Fruit fly (Drosophila melanogaster) Kc167 (cell line): Measurements from ENCODE around the gene CG31538.

Experiments
- Myc ChIP-seq: fragments of >200 bp; optimal IDR thresholded peaks from 2 replicates; lab custom pipeline; 2017; ENCODE audit warnings: missing external identifiers
- Sin3A ChIP-seq: fragments of >200 bp; optimal IDR thresholded peaks from 2 replicates; lab custom pipeline; 2018; ENCODE audit warnings: missing external identifiers
- h ChIP-seq: fragments of >200 bp; optimal IDR thresholded peaks from 3 replicates; lab custom pipeline; 2018; ENCODE audit warnings: missing external identifiers
- insv ChIP-seq: fragments of >200 bp; optimal IDR thresholded peaks from 3 replicates; lab custom pipeline; 2018; ENCODE audit warnings: missing external identifiers
- psq ChIP-seq: fragments of >200 bp; optimal IDR thresholded peaks from 2 replicates; lab custom pipeline; 2017; ENCODE audit warnings: missing external identifiers
- ttk ChIP-seq: sonication (Bioruptor generic); optimal IDR thresholded peaks from 2 replicates; lab custom pipeline; 2017; ENCODE audit warnings: missing external identifiers

Gene CG31538

DNA sequence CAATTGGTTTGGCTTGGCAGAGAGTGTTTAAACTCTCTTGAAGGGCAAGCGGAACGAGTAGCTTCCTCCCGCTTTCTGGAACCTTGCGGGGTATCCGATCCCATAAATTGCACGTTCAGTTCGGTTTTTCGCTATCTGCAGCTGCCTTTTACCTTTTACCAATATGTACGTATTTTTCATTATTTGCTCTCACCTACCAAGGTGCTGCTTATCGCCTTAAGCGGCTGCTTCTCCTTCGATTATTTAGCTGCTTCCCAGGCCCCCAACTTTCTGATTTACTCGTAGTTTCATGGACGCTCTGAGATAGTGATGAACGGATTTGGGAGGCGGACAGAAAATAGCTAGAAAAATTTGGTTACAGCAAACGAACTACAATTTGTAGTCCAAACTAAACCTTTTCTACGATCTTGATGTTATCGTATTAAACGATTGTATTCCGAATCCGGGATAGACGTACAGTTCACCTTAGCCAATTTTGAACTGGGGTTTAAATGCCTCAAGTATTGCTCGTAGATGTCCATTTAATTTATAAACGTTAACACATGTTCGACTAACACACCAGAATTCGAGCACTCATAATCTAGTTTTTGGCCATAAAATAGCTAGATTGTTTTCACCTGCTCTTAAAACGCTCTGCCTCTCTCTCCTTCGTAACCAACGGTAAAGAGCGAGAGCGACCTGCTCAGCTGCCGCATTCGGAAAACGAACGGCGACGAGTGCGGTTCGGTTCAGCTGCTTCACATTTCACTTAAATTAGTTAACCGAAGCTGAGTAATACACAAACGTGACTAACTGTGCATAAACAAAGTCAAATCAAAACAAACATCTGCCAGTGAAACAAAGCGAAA lies 13.2 kb downstream of the CG31538 start:
- TF ChIP-seq psq (no peak), insv (lab: Kevin White, UChicago) (no peak), h (lab: Kevin White, UChicago) (no peak), ttk (lab: Kevin White, UChicago) (no peak), Sin3A (lab: Kevin White, UChicago) (no peak), Myc (lab: Kevin White, UChicago) (no peak)

DNA sequence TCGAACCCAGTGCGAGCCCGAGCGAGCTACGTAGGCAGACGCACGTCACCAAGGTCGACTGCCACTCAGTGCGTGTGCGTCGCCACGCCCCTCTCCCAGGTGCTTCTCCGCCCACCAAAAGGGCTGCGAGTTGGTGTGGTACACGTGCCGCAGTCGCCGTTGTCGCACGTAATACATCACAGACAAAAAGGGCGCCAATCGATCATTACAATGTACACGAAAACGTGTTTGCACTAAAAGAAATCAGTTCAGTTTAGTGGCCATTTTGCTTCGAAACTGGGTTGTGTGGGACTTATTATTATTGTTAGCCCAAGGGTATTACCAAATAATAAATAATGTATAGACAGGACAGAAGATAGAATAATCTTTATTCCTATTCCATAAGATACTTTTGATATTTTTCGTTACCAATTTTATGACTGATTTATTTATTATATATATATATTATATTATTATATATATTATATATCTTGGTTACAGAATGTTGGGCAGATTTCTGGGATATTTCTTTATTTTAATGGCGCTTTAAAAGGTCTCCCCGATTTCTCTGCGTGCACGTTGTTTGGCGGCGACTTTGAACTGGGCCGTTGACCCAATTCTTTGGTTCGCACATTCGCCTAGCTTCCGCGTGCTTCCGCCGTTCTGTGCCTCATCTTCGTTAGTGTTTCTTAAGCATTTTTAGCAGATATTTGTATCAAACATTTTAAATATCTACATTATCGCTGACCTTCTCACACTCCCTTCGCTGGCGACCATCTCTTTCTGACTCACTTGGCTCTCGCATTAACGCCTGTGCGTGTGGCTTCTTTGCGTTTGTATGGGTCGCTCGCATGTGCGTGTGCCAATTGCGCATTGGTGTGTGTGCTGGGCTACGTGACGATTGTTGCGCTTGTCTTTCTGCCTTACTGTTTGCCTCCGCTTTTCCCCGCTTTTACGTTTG lies 14.1 kb downstream of the CG31538 start:
- TF ChIP-seq psq (no peak), Sin3A (lab: Kevin White, UChicago) (no peak), insv (lab: Kevin White, UChicago) (no peak), h (lab: Kevin White, UChicago) (no peak), ttk (lab: Kevin White, UChicago) (no peak), Myc (lab: Kevin White, UChicago) (no peak)

DNA sequence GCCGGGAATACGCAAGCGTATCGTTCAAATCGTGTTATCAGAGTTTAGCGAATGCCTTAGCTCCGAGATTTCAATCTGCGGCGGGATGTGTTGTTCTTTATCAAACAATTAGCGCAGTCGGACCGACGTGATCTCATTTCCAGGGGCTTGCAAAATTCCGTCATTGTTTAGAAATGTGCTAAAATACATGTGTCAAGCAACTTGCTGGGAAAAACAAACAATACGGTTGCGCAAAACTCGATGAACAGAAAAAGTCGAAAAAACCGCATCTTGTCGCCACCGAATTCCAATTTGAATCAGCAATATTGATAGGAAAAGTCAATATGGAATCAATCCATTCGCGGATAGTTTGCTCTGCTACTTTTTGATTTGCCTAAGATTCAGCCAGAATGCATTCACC lies 15.0 kb downstream of the CG31538 start, which contains the start of gene Tim17a2:
Gene Tim17a2, minus strand, starts transcription at position 101 of the 400 bp plus-strand sequence.
- TF ChIP-seq Myc (lab: Kevin White, UChicago) = no peak
- TF ChIP-seq h (lab: Kevin White, UChicago) = no peak
- no peak for TF ChIP-seq insv (lab: Kevin White, UChicago)
- no peak for TF ChIP-seq psq
- TF ChIP-seq Sin3A (lab: Kevin White, UChicago) = no peak
- TF ChIP-seq ttk (lab: Kevin White, UChicago) = no peak

DNA sequence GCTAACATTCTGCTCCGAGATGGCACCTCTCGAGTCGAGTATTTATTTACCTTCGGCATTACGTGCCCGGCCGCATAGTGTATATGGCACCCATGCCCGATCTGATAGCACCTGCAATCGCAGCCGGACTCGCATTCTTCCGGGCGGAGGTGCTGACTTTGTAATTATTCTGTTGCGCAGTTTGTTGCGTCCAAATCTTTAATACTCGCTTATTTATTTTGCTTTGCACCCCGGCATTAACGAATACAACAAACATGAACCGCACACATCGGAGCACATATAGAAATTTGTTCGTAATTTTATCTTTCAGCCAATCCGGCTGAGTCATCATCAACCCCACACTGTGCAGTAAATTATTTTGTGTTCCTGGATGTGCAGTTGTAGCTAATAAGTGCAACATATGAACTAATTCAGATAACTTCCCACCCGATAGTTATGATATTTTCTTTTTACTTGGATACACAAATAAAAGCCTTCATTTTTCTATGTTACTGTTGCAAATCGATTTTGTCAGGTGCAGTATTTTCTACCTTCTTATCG lies 15.6 kb downstream of the CG31538 start:
- no peak for TF ChIP-seq Myc (lab: Kevin White, UChicago)
- no peak for TF ChIP-seq ttk (lab: Kevin White, UChicago)
- no peak for TF ChIP-seq psq
- no peak for TF ChIP-seq insv (lab: Kevin White, UChicago)
- no peak for TF ChIP-seq h (lab: Kevin White, UChicago)
- no peak for TF ChIP-seq Sin3A (lab: Kevin White, UChicago)

dm6 chr3R:5261262-5261661 lies 16.4 kb downstream of the CG31538 start:
- TF ChIP-seq h (lab: Kevin White, UChicago) = no peak
- TF ChIP-seq psq = no peak
- TF ChIP-seq Myc (lab: Kevin White, UChicago) = no peak

dm6 chr3R:5257147-5257487 lies 20.5 kb downstream of the CG31538 start:
- TF ChIP-seq psq (no peak), ttk (lab: Kevin White, UChicago) (no peak), Myc (lab: Kevin White, UChicago) (no peak)

DNA sequence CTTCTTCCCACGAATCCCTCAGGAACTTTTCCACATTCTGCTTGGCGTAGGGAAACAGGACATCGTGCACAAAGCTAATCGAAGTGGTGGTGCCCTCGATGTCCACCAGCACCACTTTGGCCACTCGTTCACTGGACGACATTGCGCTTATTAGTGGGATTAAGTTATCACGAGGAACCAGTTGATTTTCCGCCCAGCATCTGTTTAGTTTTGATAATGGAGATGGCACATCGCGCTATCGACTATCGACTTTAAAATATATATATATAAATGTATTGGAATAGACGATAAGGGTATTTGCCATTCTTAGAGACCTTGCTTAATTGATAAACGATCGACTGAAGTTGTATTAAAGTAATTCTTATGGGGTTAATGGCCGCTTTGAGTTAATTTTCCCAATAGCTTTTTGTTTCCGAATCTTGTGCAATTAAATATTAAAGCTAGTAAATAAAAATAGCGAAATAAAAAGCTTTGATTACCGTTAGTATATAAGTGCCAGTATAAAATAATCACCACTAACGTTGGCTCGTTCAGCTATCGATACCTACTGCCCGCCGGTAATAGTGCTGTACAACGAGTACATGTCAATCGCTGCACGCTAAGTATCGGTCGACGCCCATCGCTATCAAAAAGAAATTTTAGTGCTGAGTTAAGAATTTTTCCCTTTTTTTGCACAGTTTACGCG lies 21.0 kb downstream of the CG31538 start, which contains the start of the genes Enoph and Hph:
Gene Enoph, minus strand, starts transcription at position 220 of the 685 bp plus-strand sequence.
Gene Hph, plus strand, starts transcription at position 576 of the 685 bp plus-strand sequence.
- TF ChIP-seq insv (lab: Kevin White, UChicago) = no peak
- no peak for TF ChIP-seq Myc (lab: Kevin White, UChicago)
- no peak for TF ChIP-seq h (lab: Kevin White, UChicago)
- no peak for TF ChIP-seq ttk (lab: Kevin White, UChicago)
- TF ChIP-seq Sin3A (lab: Kevin White, UChicago) = no peak
- TF ChIP-seq psq = no peak

DNA sequence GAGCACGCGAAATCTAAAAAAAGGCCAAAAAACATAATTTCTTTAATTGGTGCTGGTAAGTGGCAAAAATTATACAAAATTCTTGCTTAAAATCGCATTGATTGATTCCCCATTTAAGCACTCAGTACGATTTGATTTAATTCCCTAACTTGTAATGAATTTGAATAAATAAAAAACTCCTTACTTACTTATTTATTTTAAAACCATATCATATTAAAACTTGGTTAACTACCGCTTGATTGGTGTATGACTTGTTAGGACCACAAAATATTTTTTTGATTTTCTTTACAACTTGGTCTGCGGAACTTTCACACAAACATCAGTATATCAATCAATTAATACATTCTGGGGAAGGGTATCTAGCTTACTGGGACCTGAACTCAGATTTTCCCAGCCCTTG lies 24.8 kb downstream of the CG31538 start, which contains the start of gene CG1113:
Gene CG1113, plus strand, starts transcription at position 301 of the 400 bp plus-strand sequence.
- TF ChIP-seq ttk (lab: Kevin White, UChicago) = no peak
- TF ChIP-seq Sin3A (lab: Kevin White, UChicago) = no peak
- TF ChIP-seq Myc (lab: Kevin White, UChicago) = no peak
- TF ChIP-seq h (lab: Kevin White, UChicago) = no peak
- TF ChIP-seq insv (lab: Kevin White, UChicago) = no peak
- no peak for TF ChIP-seq psq

DNA sequence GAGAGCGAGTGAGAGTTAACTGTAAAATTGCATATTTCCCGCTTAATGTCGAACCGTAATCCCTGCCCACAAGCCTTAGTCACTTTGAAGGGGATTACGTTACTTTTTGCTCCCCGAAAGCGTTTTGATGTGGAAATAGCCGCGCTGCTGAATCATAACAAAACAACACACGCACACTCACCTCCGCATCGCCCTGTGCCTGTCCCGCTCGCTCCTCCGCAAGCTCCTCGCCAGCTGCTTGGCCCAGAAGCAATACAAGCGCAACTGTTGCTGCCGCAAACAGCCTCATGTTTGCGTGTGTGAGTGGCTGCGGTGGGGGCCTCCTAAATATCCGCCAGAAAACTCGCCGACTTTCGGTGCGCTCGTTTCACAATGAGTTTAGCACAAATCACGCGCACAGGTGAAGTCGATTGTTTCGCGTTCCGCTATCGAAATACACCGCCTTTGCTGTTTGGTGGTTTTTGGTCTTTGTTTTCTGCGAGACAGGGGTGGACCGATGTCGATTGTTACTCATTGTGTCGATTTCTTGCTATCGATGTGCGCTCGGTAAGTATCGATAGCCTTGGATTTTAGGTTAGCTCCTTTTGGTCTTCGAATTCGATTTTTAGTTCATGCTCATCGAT lies 26.3 kb downstream of the CG31538 start, which contains the start of gene CtsF:
Gene CtsF, minus strand, starts transcription at position 503 of the 623 bp plus-strand sequence.
- no peak for TF ChIP-seq Myc (lab: Kevin White, UChicago)
- TF ChIP-seq ttk (lab: Kevin White, UChicago) = no peak
- no peak for TF ChIP-seq h (lab: Kevin White, UChicago)
- no peak for TF ChIP-seq Sin3A (lab: Kevin White, UChicago)
- no peak for TF ChIP-seq insv (lab: Kevin White, UChicago)
- no peak for TF ChIP-seq psq

DNA sequence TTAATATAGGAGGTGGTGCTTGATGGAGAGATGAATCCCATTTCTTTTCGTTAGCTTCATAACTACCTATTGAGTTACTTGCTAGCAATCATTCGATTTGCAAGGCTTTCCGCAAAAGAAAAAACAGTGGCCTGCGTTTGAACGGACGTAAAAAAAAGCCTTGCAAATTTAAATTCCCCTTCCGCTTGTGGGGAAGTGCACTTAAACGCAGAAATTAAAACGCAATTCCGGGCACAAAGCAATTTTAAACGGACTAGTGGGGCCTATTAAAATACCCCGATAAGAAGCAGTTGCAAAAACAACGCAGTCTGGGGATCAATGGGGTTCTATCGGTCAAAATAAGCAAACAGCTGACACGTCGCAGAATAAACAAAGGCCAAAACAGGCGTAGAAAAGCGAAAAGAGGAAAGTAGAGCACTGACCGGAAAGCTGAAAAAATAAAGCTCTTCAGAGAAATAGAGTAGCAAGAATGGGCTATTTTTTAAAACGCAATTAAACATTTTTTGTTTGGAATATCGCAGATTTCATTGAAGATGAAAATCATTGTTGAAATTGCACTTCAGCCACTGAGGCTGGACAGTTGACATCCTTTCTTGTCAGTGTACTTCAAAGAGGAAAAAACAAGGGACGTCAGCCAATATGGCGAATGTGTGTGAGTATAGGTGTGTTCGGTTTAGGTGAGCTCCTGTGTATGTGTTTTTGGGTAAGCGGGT lies 26.9 kb downstream of the CG31538 start:
- no peak for TF ChIP-seq h (lab: Kevin White, UChicago)
- TF ChIP-seq Sin3A (lab: Kevin White, UChicago) = no peak
- TF ChIP-seq psq = no peak
- TF ChIP-seq insv (lab: Kevin White, UChicago) = no peak
- TF ChIP-seq ttk (lab: Kevin White, UChicago) = no peak
- no peak for TF ChIP-seq Myc (lab: Kevin White, UChicago)
